Worm (Caenorhabditis elegans): ENCODE data around the gene men-1.
A peak's percentile ranks its signal among the peaks of the same experiment; 100 is the strongest.

Gene men-1

DNA sequence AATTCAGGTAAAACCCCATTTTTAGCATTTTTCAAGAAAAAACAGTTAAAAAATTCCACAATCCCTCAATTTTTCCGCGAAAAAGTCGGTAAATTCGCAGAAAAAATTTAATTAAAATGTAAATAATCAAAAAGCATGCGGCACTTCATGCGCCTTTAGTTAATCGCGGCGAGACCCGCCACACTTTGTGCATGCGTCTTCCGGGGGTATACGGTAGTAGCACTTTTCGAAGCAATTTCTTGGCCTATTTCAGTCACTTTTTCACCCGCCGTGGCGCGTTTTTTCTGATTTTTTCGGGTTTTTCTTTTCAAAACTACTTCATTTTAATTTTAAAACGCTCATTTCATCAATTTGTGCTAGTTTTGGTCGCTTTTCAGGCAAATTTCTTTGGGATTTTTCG is 13.3 kb upstream of the men-1 start:
- TF ChIP-seq Y48G9A.11 (GFP tag; IDR thresholded peaks at IDR 0.05) = peak; percentile 54; the same call in 1 of the 2 replicates
- peak; percentile 23 for TF ChIP-seq mes-2 (tag; optimal IDR thresholded peaks at IDR 0.05; ENCODE audit: poor library complexity, severe bottlenecking)
- peak; percentile 49 for TF ChIP-seq F49E8.2 (tag; optimal IDR thresholded peaks at IDR 0.05; ENCODE audit: borderline replicate concordance)
- TF ChIP-seq lin-39 (tag; optimal IDR thresholded peaks at IDR 0.05) = no peak
- TF ChIP-seq nhr-111 (GFP tag; optimal IDR thresholded peaks at IDR 0.05) = no peak
- TF ChIP-seq lin-38 (GFP tag; IDR thresholded peaks at IDR 0.05) = peak; percentile 60
- TF ChIP-seq lsy-2 (tag; optimal IDR thresholded peaks at IDR 0.05) = peak in 1 of 2 experiments; percentile 25
- no peak for TF ChIP-seq hif-1 (tag; optimal IDR thresholded peaks at IDR 0.05)
- TF ChIP-seq unc-130 (GFP tag; optimal IDR thresholded peaks at IDR 0.05) = peak; percentile 58

DNA sequence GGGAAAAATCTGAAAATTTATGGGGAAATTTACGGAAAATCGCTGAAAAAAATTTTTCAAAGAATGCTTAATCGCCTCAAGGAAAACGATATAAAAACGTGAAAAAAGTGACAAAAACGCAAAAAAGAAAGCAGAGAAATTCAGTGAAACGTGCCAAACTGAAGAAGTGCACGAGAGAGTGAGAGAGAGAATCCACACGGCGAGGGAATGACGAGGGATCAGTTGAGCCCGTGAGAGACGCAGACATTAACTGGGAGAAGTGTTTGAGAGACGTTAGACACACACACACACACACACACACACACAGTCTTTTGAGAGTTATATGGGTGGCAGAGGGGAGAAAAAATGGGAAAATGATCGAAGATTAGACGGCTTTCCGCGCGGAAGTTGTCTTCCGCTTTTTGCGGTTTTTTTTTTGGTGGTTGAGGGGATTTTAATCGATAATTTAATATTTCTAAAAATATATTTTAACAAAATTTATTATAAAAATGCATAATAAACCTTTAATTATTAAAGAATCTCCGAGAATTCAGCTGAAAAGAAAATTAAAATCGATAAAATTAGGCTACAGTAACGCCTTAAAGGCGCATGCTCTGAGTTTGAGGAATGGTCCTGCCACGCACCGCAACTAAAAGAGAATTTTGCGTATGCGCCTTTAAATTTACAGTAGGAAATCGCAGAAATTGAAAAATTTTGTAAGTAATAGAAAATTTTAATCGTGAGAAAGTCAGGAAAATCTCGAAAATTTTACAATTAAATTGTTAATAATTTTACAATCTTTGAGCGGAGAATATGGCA is 10.7 kb upstream of the men-1 start:
- TF ChIP-seq unc-130 (GFP tag; optimal IDR thresholded peaks at IDR 0.05) (peak; percentile 67), hlh-11 (tag; optimal IDR thresholded peaks at IDR 0.05) (peak; percentile 70), spr-3 (GFP tag; optimal IDR thresholded peaks at IDR 0.05) (no peak), nhr-77 (tag; optimal IDR thresholded peaks at IDR 0.05) (peak; percentile 74), snpc-1.2 (GFP tag; IDR thresholded peaks at IDR 0.05) (peak; percentile 69; the same call in 1 of the 2 replicates), Y75B8A.6 (GFP tag; IDR thresholded peaks at IDR 0.05) (0 out of 2 replicates have a peak, but pooled peaks have one; percentile 35), mxl-3 (GFP tag; optimal IDR thresholded peaks at IDR 0.05) (peak; percentile 72), lin-13 (GFP tag; optimal IDR thresholded peaks at IDR 0.05) (peak; percentile 12), F44E2.7 (GFP tag; IDR thresholded peaks at IDR 0.05) (no peak), F37D6.2 (tag; optimal IDR thresholded peaks at IDR 0.05) (peak; percentile 13), pha-4 (GFP tag; IDR thresholded peaks at IDR 0.05) (no peak), pha-4 (tag; optimal IDR thresholded peaks at IDR 0.05) (peak; percentile 60), nhr-111 (GFP tag; optimal IDR thresholded peaks at IDR 0.05) (no peak), daf-8 (GFP tag; IDR thresholded peaks at IDR 0.05) (no peak), mep-1 (tag; optimal IDR thresholded peaks at IDR 0.05) (peak; percentile 60), rbr-2 (tag; optimal IDR thresholded peaks at IDR 0.05) (peak; percentile 50), F49E8.2 (tag; optimal IDR thresholded peaks at IDR 0.05; ENCODE audit: borderline replicate concordance) (peak; percentile 93), dve-1 (tag; optimal IDR thresholded peaks at IDR 0.05; ENCODE audit: insufficient read depth) (peak; percentile 49), nhr-48 (tag; optimal IDR thresholded peaks at IDR 0.05) (peak; percentile 11), nhr-11 (tag; optimal IDR thresholded peaks at IDR 0.05) (peak; percentile 36), vab-7 (GFP tag; IDR thresholded peaks at IDR 0.05) (peak; percentile 24; the same call in 1 of the 2 replicates), nhr-28 (tag; optimal IDR thresholded peaks at IDR 0.05) (peak; percentile 65), ceh-82 (tag; optimal IDR thresholded peaks at IDR 0.05) (no peak), daf-16 (GFP tag; optimal IDR thresholded peaks at IDR 0.05) (no peak), daf-16 (tag; optimal IDR thresholded peaks at IDR 0.05) (peak; percentile 17), ctbp-1 (GFP tag; IDR thresholded peaks at IDR 0.05) (0 out of 2 replicates have a peak, but pooled peaks have one; percentile 7), tra-1 (GFP tag; IDR thresholded peaks at IDR 0.05) (0 out of 2 replicates have a peak, but pooled peaks have one; percentile 15), unc-39 (tag; optimal IDR thresholded peaks at IDR 0.05) (no peak), unc-62 (GFP tag; optimal IDR thresholded peaks at IDR 0.05 in 1 of 2) (peak in 1 of 2 experiments; percentile 87), unc-62 (tag; optimal IDR thresholded peaks at IDR 0.05) (no peak), hlh-30 (tag; optimal IDR thresholded peaks at IDR 0.05; ENCODE audit: insufficient read depth) (peak; percentile 87), zip-11 (GFP tag; IDR thresholded peaks at IDR 0.05) (no peak), mes-2 (tag; optimal IDR thresholded peaks at IDR 0.05; ENCODE audit: poor library complexity, severe bottlenecking) (peak; percentile 60), hmg-1.1 (GFP tag; IDR thresholded peaks at IDR 0.05) (peak; percentile 97), gei-8 (GFP tag; optimal IDR thresholded peaks at IDR 0.05) (no peak), dmd-9 (GFP tag; IDR thresholded peaks at IDR 0.05) (no peak), ztf-7 (tag; optimal IDR thresholded peaks at IDR 0.05) (no peak), ztf-11 (tag; optimal IDR thresholded peaks at IDR 0.05) (no peak), lim-7 (GFP tag; IDR thresholded peaks at IDR 0.05) (no peak), jun-1 (tag; optimal IDR thresholded peaks at IDR 0.05) (no peak), Y48G9A.11 (GFP tag; IDR thresholded peaks at IDR 0.05) (0 out of 2 replicates have a peak, but pooled peaks have one; percentile 41), dpl-1 (GFP tag; optimal IDR thresholded peaks at IDR 0.05) (peak; percentile 60)
